Fruit fly (Drosophila melanogaster): ENCODE results near the gene Traf6.

- no peak for TF ChIP-seq CG34406 (GFP tag; optimal IDR thresholded peaks at IDR 0.05)
- no peak for TF ChIP-seq OdsH (GFP tag; optimal IDR thresholded peaks at IDR 0.05)
- TF ChIP-seq CG10631 (GFP tag; optimal IDR thresholded peaks at IDR 0.05) = no peak
- TF ChIP-seq CG7368 (GFP tag; optimal IDR thresholded peaks at IDR 0.05) = no peak
- no peak for TF ChIP-seq CG9139 (GFP tag; optimal IDR thresholded peaks at IDR 0.05)
- no peak for TF ChIP-seq CG6163 (GFP tag; IDR thresholded peaks at IDR 0.05)
- no peak for TF ChIP-seq cyc (GFP tag; optimal IDR thresholded peaks at IDR 0.05)
- TF ChIP-seq CG31627 (GFP tag; optimal IDR thresholded peaks at IDR 0.05) = no peak
Observed at dm6 chrX:8159754-8160153, 2.6 kb upstream of the Traf6 start, which contains the start of gene CG15337.
